Worm (Caenorhabditis elegans) whole organism, mixed stage, embryonic: ENCODE measurements around the gene pals-20.

Source experiments
- M03D4.4 ChIP-seq: sonication (generic microtip); optimal IDR thresholded peaks from 2 replicates; lab custom pipeline; 2017; ENCODE audit warnings: mild to moderate bottlenecking, missing genetic modification characterization, missing compliant biosample characterization
- bed-3 ChIP-seq: fragments of 200-800 bp; sonication (Bioruptor generic); optimal IDR thresholded peaks from 3 replicates; lab custom pipeline; 2018; ENCODE audit warnings: mild to moderate bottlenecking, missing genetic modification characterization, moderate library complexity, missing compliant biosample characterization
- blmp-1 ChIP-seq: fragments of 150-350 bp; optimal IDR thresholded peaks from 2 replicates; lab custom pipeline; 2014; ENCODE audit warnings: missing biosample characterization, missing genetic modification characterization
- ceh-39 ChIP-seq: fragments of 150-350 bp; optimal IDR thresholded peaks from 2 replicates; lab custom pipeline; 2014; ENCODE audit warnings: missing biosample characterization, missing genetic modification characterization
- ceh-43 ChIP-seq: fragments of 200-800 bp; sonication (Bioruptor generic); optimal IDR thresholded peaks from 2 replicates; lab custom pipeline; 2018; ENCODE audit warnings: mild to moderate bottlenecking, missing genetic modification characterization, moderate library complexity, missing compliant biosample characterization
- ceh-83 ChIP-seq: fragments of 200-800 bp; sonication (Bioruptor generic); optimal IDR thresholded peaks from 2 replicates; lab custom pipeline; 2018; ENCODE audit warnings: mild to moderate bottlenecking, missing genetic modification characterization, missing compliant biosample characterization
- ces-1 ChIP-seq: fragments of 150-350 bp; optimal IDR thresholded peaks from 2 replicates; lab custom pipeline; 2014; ENCODE audit warnings: missing biosample characterization, missing genetic modification reagents, missing genetic modification characterization
- cnd-1 ChIP-seq: fragments of 200-800 bp; sonication (Bioruptor generic); optimal IDR thresholded peaks from 2 replicates; lab custom pipeline; 2018; ENCODE audit warnings: mild to moderate bottlenecking, missing genetic modification characterization, missing compliant biosample characterization
- elt-1 ChIP-seq: sonication (generic microtip); optimal IDR thresholded peaks from 2 replicates; lab custom pipeline; 2017; ENCODE audit warnings: missing genetic modification characterization, mild to moderate bottlenecking, missing compliant biosample characterization, antibody characterized with exemption, moderate library complexity, borderline replicate concordance; ENCODE audit not compliant: insufficient read depth
- elt-3 ChIP-seq: fragments of 150-350 bp; optimal IDR thresholded peaks from 2 replicates; lab custom pipeline; 2014; ENCODE audit warnings: missing biosample characterization, missing genetic modification characterization
- flh-1 ChIP-seq: fragments of 200-800 bp; sonication (Bioruptor generic); optimal IDR thresholded peaks from 2 replicates; lab custom pipeline; 2018; ENCODE audit warnings: mild to moderate bottlenecking, missing genetic modification characterization, moderate library complexity, missing compliant biosample characterization
- ham-2 ChIP-seq: fragments of 200-800 bp; sonication (Bioruptor generic); optimal IDR thresholded peaks from 2 replicates; lab custom pipeline; 2018; ENCODE audit warnings: mild to moderate bottlenecking, missing genetic modification characterization, missing compliant biosample characterization
- hlh-1 ChIP-seq: fragments of 150-350 bp; optimal IDR thresholded peaks from 2 replicates; lab custom pipeline; 2014; ENCODE audit warnings: missing biosample characterization, missing genetic modification reagents, missing genetic modification characterization
- lin-13 ChIP-seq: fragments of 150-350 bp; optimal IDR thresholded peaks from 2 replicates; lab custom pipeline; 2014; ENCODE audit warnings: missing biosample characterization, missing genetic modification characterization
- lin-32 ChIP-seq: fragments of 200-800 bp; sonication (Bioruptor generic); optimal IDR thresholded peaks from 2 replicates; lab custom pipeline; 2018; ENCODE audit warnings: mild to moderate bottlenecking, missing genetic modification characterization, missing compliant biosample characterization
- lsy-2 ChIP-seq: fragments of 150-350 bp; optimal IDR thresholded peaks from 2 replicates; lab custom pipeline; 2014; ENCODE audit warnings: missing biosample characterization, missing genetic modification characterization
- mab-5 ChIP-seq: fragments of 150-350 bp; optimal IDR thresholded peaks from 2 replicates; lab custom pipeline; 2014; ENCODE audit warnings: missing biosample characterization, missing genetic modification characterization
- mep-1 ChIP-seq: fragments of 150-350 bp; optimal IDR thresholded peaks from 2 replicates; lab custom pipeline; 2017; ENCODE audit warnings: missing biosample characterization, missing genetic modification reagents, missing genetic modification characterization, inconsistent platforms
- mls-2 ChIP-seq: sonication (generic microtip); optimal IDR thresholded peaks from 2 replicates; lab custom pipeline; 2016; ENCODE audit warnings: mild to moderate bottlenecking, missing genetic modification characterization, moderate library complexity, missing compliant biosample characterization
- nhr-12 ChIP-seq: fragments of 150-350 bp; optimal IDR thresholded peaks from 2 replicates; lab custom pipeline; 2014; ENCODE audit warnings: missing biosample characterization, missing genetic modification characterization
- nhr-28 ChIP-seq: fragments of 150-350 bp; optimal IDR thresholded peaks from 2 replicates; lab custom pipeline; 2014; ENCODE audit warnings: missing biosample characterization, missing genetic modification characterization
- nhr-76 ChIP-seq: sonication (generic microtip); optimal IDR thresholded peaks from 2 replicates; lab custom pipeline; 2017; ENCODE audit warnings: missing biosample characterization, missing genetic modification characterization
- pha-4 ChIP-seq: fragments of 150-350 bp; optimal IDR thresholded peaks from 2 replicates; lab custom pipeline; 2018; ENCODE audit warnings: missing biosample characterization, missing genetic modification reagents, missing genetic modification characterization
- sem-2 ChIP-seq: fragments of 200-800 bp; sonication (Bioruptor generic); optimal IDR thresholded peaks from 2 replicates; lab custom pipeline; 2018; ENCODE audit warnings: mild to moderate bottlenecking, missing genetic modification characterization, missing compliant biosample characterization
- snpc-4 ChIP-seq: fragments of 150-350 bp; optimal IDR thresholded peaks from 2 replicates; lab custom pipeline; 2014; ENCODE audit warnings: missing biosample characterization, missing genetic modification characterization
- sptf-1 ChIP-seq: sonication (generic microtip); optimal IDR thresholded peaks from 2 replicates; lab custom pipeline; 2017; ENCODE audit warnings: mild to moderate bottlenecking, missing genetic modification characterization, moderate library complexity, missing compliant biosample characterization
- tbx-8 ChIP-seq: fragments of 200-800 bp; sonication (Bioruptor generic); optimal IDR thresholded peaks from 2 replicates; lab custom pipeline; 2018; ENCODE audit warnings: mild to moderate bottlenecking, missing genetic modification characterization, moderate library complexity, missing compliant biosample characterization
- unc-120 ChIP-seq: sonication (generic microtip); optimal IDR thresholded peaks from 2 replicates; lab custom pipeline; 2017; ENCODE audit warnings: missing genetic modification characterization, missing compliant biosample characterization; ENCODE audit not compliant: poor library complexity, severe bottlenecking
- unc-39 ChIP-seq: fragments of 150-350 bp; optimal IDR thresholded peaks from 2 replicates; lab custom pipeline; 2014; ENCODE audit warnings: missing biosample characterization, missing genetic modification characterization
- unc-62 ChIP-seq: fragments of 150-350 bp; optimal IDR thresholded peaks from 2 replicates; lab custom pipeline; 2014; ENCODE audit warnings: missing biosample characterization, missing genetic modification reagents, missing genetic modification characterization
- zip-8 ChIP-seq: fragments of 150-350 bp; optimal IDR thresholded peaks from 2 replicates; lab custom pipeline; 2014; ENCODE audit warnings: missing biosample characterization, missing genetic modification characterization
- ztf-11 ChIP-seq: fragments of 150-350 bp; optimal IDR thresholded peaks from 2 replicates; lab custom pipeline; 2014; ENCODE audit warnings: missing biosample characterization, missing genetic modification characterization

The pals-20 gene

ce11 chrIII:1388274-1389058, at the start of gene pals-20:
Gene pals-20, minus strand, starts transcription at chrIII:1388324.
- TF ChIP-seq snpc-4 (no peak), zip-8 (tag; lab: Kevin White, UChicago) (no peak), flh-1 (GFP tag; lab: Kevin White, UChicago) (no peak), ces-1 (GFP tag; lab: Kevin White, UChicago) (no peak), lsy-2 (tag; lab: Kevin White, UChicago) (no peak), M03D4.4 (tag; lab: Kevin White, UChicago) (no peak), nhr-76 (tag; lab: Kevin White, UChicago) (no peak), unc-120 (no peak), mep-1 (tag; lab: Kevin White, UChicago) (no peak), lin-13 (tag; lab: Kevin White, UChicago) (no peak), hlh-1 (tag; lab: Kevin White, UChicago) (no peak), ceh-39 (tag; lab: Kevin White, UChicago) (no peak), elt-3 (tag; lab: Kevin White, UChicago) (no peak), elt-1 (no peak), ham-2 (GFP tag; lab: Kevin White, UChicago) (no peak), unc-39 (tag; lab: Kevin White, UChicago) (no peak), bed-3 (no peak), mls-2 (no peak)

ce11 chrIII:1436738-1437137, 48.6 kb upstream of the pals-20 start:
- TF ChIP-seq ztf-11 (tag; lab: Kevin White, UChicago) (no peak), ceh-83 (GFP tag; lab: Kevin White, UChicago) (peak; percentile 35), lsy-2 (tag; lab: Kevin White, UChicago) (peak; percentile 92)

- TF ChIP-seq ces-1 (GFP tag; lab: Kevin White, UChicago), result peak; percentile 22
- TF ChIP-seq unc-120, result no peak
Observed at ce11 chrIII:1429920-1430437, 41.9 kb upstream of the pals-20 start.

- TF ChIP-seq lin-32 (GFP tag; lab: Kevin White, UChicago), result no peak
- TF ChIP-seq ceh-43 (GFP tag; lab: Kevin White, UChicago), result no peak
- no peak for TF ChIP-seq mab-5 (tag; lab: Kevin White, UChicago)
- no peak for TF ChIP-seq M03D4.4 (tag; lab: Kevin White, UChicago)
- no peak for TF ChIP-seq ces-1 (GFP tag; lab: Kevin White, UChicago)
- no peak for TF ChIP-seq unc-120
- no peak for TF ChIP-seq hlh-1 (tag; lab: Kevin White, UChicago)
- no peak for TF ChIP-seq ham-2 (GFP tag; lab: Kevin White, UChicago)
- TF ChIP-seq nhr-12 (tag; lab: Kevin White, UChicago), result no peak
- TF ChIP-seq unc-62, result no peak
- no peak for TF ChIP-seq sptf-1 (tag; lab: Kevin White, UChicago)
- no peak for TF ChIP-seq ceh-83 (GFP tag; lab: Kevin White, UChicago)
- TF ChIP-seq sem-2 (GFP tag; lab: Kevin White, UChicago), result no peak
Observed at ce11 chrIII:1429275-1429674, 41.2 kb upstream of the pals-20 start.

ce11 chrIII:1428448-1428847, 40.3 kb upstream of the pals-20 start:
- TF ChIP-seq nhr-12 (tag; lab: Kevin White, UChicago) (no peak), flh-1 (GFP tag; lab: Kevin White, UChicago) (no peak), cnd-1 (tag; lab: Kevin White, UChicago) (no peak), snpc-4 (no peak), elt-3 (tag; lab: Kevin White, UChicago) (no peak)
- TF ChIP-seq, all 35 proteins: peak for 0

ce11 chrIII:1427126-1427525, 39.0 kb upstream of the pals-20 start, which contains the start of gene lelo-2:
Gene lelo-2, minus strand, starts transcription at chrIII:1427226.
- TF ChIP-seq ceh-43 (GFP tag; lab: Kevin White, UChicago), result no peak
- no peak for TF ChIP-seq elt-1
- no peak for TF ChIP-seq nhr-28 (tag; lab: Kevin White, UChicago)
- TF ChIP-seq ham-2 (GFP tag; lab: Kevin White, UChicago), result no peak
- TF ChIP-seq pha-4 (tag; lab: Kevin White, UChicago), result no peak
- TF ChIP-seq lsy-2 (tag; lab: Kevin White, UChicago), result no peak
- TF ChIP-seq snpc-4, result no peak
- no peak for TF ChIP-seq flh-1 (GFP tag; lab: Kevin White, UChicago)
- TF ChIP-seq mep-1 (tag; lab: Kevin White, UChicago), result no peak
- no peak for TF ChIP-seq ces-1 (GFP tag; lab: Kevin White, UChicago)
- TF ChIP-seq M03D4.4 (tag; lab: Kevin White, UChicago), result no peak
- TF ChIP-seq cnd-1 (tag; lab: Kevin White, UChicago), result no peak
- no peak for TF ChIP-seq mls-2
- no peak for TF ChIP-seq mab-5 (tag; lab: Kevin White, UChicago)
- TF ChIP-seq unc-120, result no peak
- TF ChIP-seq bed-3, result no peak
- no peak for TF ChIP-seq tbx-8 (GFP tag; lab: Kevin White, UChicago)
- no peak for TF ChIP-seq elt-3 (tag; lab: Kevin White, UChicago)
- no peak for TF ChIP-seq blmp-1 (tag; lab: Kevin White, UChicago)
